Worm (Caenorhabditis elegans): Measurements from ENCODE around the gene F09E10.6.

F09E10.6 gene

ce11 chrX:1446593-1447141 lies 50.8 kb downstream of the F09E10.6 start, which contains the start of gene zfp-3 (continued):
- TF ChIP-seq unc-55 (GFP tag; optimal IDR thresholded peaks at IDR 0.05): peak; percentile 67
- TF ChIP-seq ceh-48 (tag; optimal IDR thresholded peaks at IDR 0.05): peak; percentile 83
- TF ChIP-seq ceh-9 (tag; optimal IDR thresholded peaks at IDR 0.05): no peak
- TF ChIP-seq Y22D7AL.16 (tag; optimal IDR thresholded peaks at IDR 0.05): no peak
- TF ChIP-seq hlh-13 (GFP tag; optimal IDR thresholded peaks at IDR 0.05): no peak
- no peak for TF ChIP-seq sox-2 (GFP tag; IDR thresholded peaks at IDR 0.05)
- TF ChIP-seq pha-2 (tag; optimal IDR thresholded peaks at IDR 0.05): peak; percentile 31
- no peak for TF ChIP-seq elt-4 (tag; optimal IDR thresholded peaks at IDR 0.05)
- peak; percentile 73 for TF ChIP-seq ets-4 (tag; optimal IDR thresholded peaks at IDR 0.05)
- TF ChIP-seq C38D4.7 (GFP tag; optimal IDR thresholded peaks at IDR 0.05): no peak
- peak; percentile 82 for TF ChIP-seq F13H6.1 (tag; optimal IDR thresholded peaks at IDR 0.05)
- TF ChIP-seq hlh-6 (tag; optimal IDR thresholded peaks at IDR 0.05): no peak
- TF ChIP-seq ceh-45 (GFP tag; IDR thresholded peaks at IDR 0.05): no peak
- no peak for TF ChIP-seq fkh-10 (GFP tag; optimal IDR thresholded peaks at IDR 0.05)
- no peak for TF ChIP-seq ceh-24 (tag; optimal IDR thresholded peaks at IDR 0.05)
- TF ChIP-seq unc-86 (tag; optimal IDR thresholded peaks at IDR 0.05): peak; percentile 25

- TF ChIP-seq ama-1 (optimal IDR thresholded peaks at IDR 0.05) (peak; percentile 2), ceh-2 (tag; optimal IDR thresholded peaks at IDR 0.05) (no peak)
Observed at ce11 chrX:1445696-1446095, 51.8 kb downstream of the F09E10.6 start.
